Fruit fly (Drosophila melanogaster) whole organism, prepupa: Measurements from ENCODE around the gene Pyroxd1.

ENCODE experiments used
- CG10631 ChIP-seq: fragments of 200-800 bp; sonication (Bioruptor generic); optimal IDR thresholded peaks from 2 replicates; lab custom pipeline; 2016; ENCODE audit warnings: missing biosample characterization, missing genetic modification characterization
- CG11762 ChIP-seq: fragments of 200-800 bp; sonication (Bioruptor generic); optimal IDR thresholded peaks from 3 replicates; lab custom pipeline; 2016; ENCODE audit warnings: missing biosample characterization, missing genetic modification characterization; ENCODE audit not compliant: insufficient read depth
- CG11902 ChIP-seq: fragments of 200-800 bp; sonication (Bioruptor generic); optimal IDR thresholded peaks from 3 replicates; lab custom pipeline; 2016; ENCODE audit warnings: missing biosample characterization, missing genetic modification characterization
- CG15336 ChIP-seq: fragments of 200-800 bp; sonication (Bioruptor generic); IDR thresholded peaks from 2 replicates; pipeline ENCODE4 v1.3.6; 2022; ENCODE audit warnings: missing biosample characterization, missing genetic modification characterization
- CG16779 ChIP-seq: fragments of 200-800 bp; sonication (Bioruptor generic); optimal IDR thresholded peaks from 3 replicates; lab custom pipeline; 2017; ENCODE audit warnings: missing biosample characterization, mild to moderate bottlenecking, missing genetic modification characterization
- CG3032 ChIP-seq: fragments of 200-800 bp; optimal IDR thresholded peaks from 2 replicates; lab custom pipeline; 2019; ENCODE audit warnings: missing biosample characterization, mild to moderate bottlenecking, missing genetic modification characterization, moderate library complexity
- CG31627 ChIP-seq: fragments of 200-800 bp; sonication (Bioruptor generic); optimal IDR thresholded peaks from 3 replicates; lab custom pipeline; 2016; ENCODE audit warnings: missing biosample characterization, missing genetic modification characterization
- CG32006 ChIP-seq: fragments of 200-800 bp; sonication (Bioruptor generic); optimal IDR thresholded peaks from 3 replicates; lab custom pipeline; 2017; ENCODE audit warnings: missing biosample characterization, mild to moderate bottlenecking, missing genetic modification characterization
- CG6163 ChIP-seq: fragments of 200-800 bp; sonication (Bioruptor generic); IDR thresholded peaks from 3 replicates; pipeline ENCODE4 v1.3.6; 2022; ENCODE audit warnings: missing biosample characterization, missing genetic modification characterization
- CG6276 ChIP-seq: fragments of 200-800 bp; sonication (Bioruptor generic); optimal IDR thresholded peaks from 2 replicates; lab custom pipeline; 2017; ENCODE audit warnings: missing biosample characterization, mild to moderate bottlenecking, missing genetic modification characterization
- CG6792 ChIP-seq: fragments of 200-800 bp; sonication (Bioruptor generic); optimal IDR thresholded peaks from 3 replicates; lab custom pipeline; 2016; ENCODE audit warnings: missing biosample characterization, missing genetic modification characterization
- CG6808 ChIP-seq: fragments of 200-800 bp; sonication (Bioruptor generic); optimal IDR thresholded peaks from 3 replicates; lab custom pipeline; 2017; ENCODE audit warnings: missing biosample characterization, missing genetic modification characterization, mild to moderate bottlenecking, moderate library complexity, missing genetic modification reagents
- CG6854 ChIP-seq: fragments of 200-800 bp; sonication (Bioruptor generic); optimal IDR thresholded peaks from 2 replicates; lab custom pipeline; 2017; ENCODE audit warnings: missing biosample characterization, mild to moderate bottlenecking, missing genetic modification characterization
- CG7368 ChIP-seq: fragments of 200-800 bp; sonication (Bioruptor generic); optimal IDR thresholded peaks from 3 replicates; lab custom pipeline; 2016; ENCODE audit warnings: missing biosample characterization, missing genetic modification characterization
- CG8319 ChIP-seq: fragments of 200-800 bp; sonication (Bioruptor generic); optimal IDR thresholded peaks from 3 replicates; lab custom pipeline; 2016; ENCODE audit warnings: missing biosample characterization, missing genetic modification characterization
- CG8632 ChIP-seq: fragments of 200-800 bp; sonication (Bioruptor generic); optimal IDR thresholded peaks from 3 replicates; lab custom pipeline; 2016; ENCODE audit warnings: missing biosample characterization, missing genetic modification characterization
- CG9139 ChIP-seq: fragments of 200-800 bp; sonication (Bioruptor generic); optimal IDR thresholded peaks from 3 replicates; lab custom pipeline; 2017; ENCODE audit warnings: missing biosample characterization, mild to moderate bottlenecking, missing genetic modification characterization
- Eip75B ChIP-seq: fragments of 200-800 bp; sonication (Bioruptor generic); optimal IDR thresholded peaks from 3 replicates; lab custom pipeline; 2016; ENCODE audit warnings: missing biosample characterization, missing genetic modification characterization
- Eip78C ChIP-seq: fragments of 200-800 bp; sonication (Bioruptor generic); peaks from one replicate; lab custom pipeline; 2016; ENCODE audit warnings: missing biosample characterization, missing genetic modification characterization
- Eip93F ChIP-seq: fragments of 200-800 bp; sonication (Bioruptor generic); optimal IDR thresholded peaks from 2 replicates; lab custom pipeline; 2016; ENCODE audit warnings: missing biosample characterization, mild to moderate bottlenecking, missing genetic modification characterization
- Ets21C ChIP-seq: fragments of 200-800 bp; sonication (Bioruptor generic); optimal IDR thresholded peaks from 3 replicates; lab custom pipeline; 2016; ENCODE audit warnings: missing biosample characterization, missing genetic modification characterization
- Ets96B ChIP-seq: fragments of 200-800 bp; optimal IDR thresholded peaks from 2 replicates; lab custom pipeline; 2019; ENCODE audit warnings: missing biosample characterization, mild to moderate bottlenecking, missing genetic modification characterization, moderate library complexity
- Gug ChIP-seq: fragments of 200-800 bp; sonication (Bioruptor generic); IDR thresholded peaks from 2 replicates; pipeline ENCODE4 v1.3.6; 2022; ENCODE audit warnings: missing biosample characterization, missing genetic modification characterization
- Hr38 ChIP-seq: sonication (Bioruptor generic); optimal IDR thresholded peaks from 2 replicates; lab custom pipeline; 2016; ENCODE audit warnings: missing biosample characterization, missing genetic modification characterization
- Hr4 ChIP-seq: fragments of 200-800 bp; sonication (Bioruptor generic); optimal IDR thresholded peaks from 3 replicates; lab custom pipeline; 2016; ENCODE audit warnings: missing biosample characterization, missing genetic modification characterization
- Met ChIP-seq: fragments of 200-800 bp; sonication (Bioruptor generic); optimal IDR thresholded peaks from 3 replicates; lab custom pipeline; 2016; ENCODE audit warnings: missing biosample characterization, missing genetic modification characterization
- OdsH ChIP-seq: fragments of 200-800 bp; sonication (Bioruptor generic); optimal IDR thresholded peaks from 3 replicates; lab custom pipeline; 2016; ENCODE audit warnings: missing biosample characterization, missing genetic modification characterization
- Smox ChIP-seq: fragments of 200-800 bp; sonication (Bioruptor generic); optimal IDR thresholded peaks from 3 replicates; lab custom pipeline; 2016; ENCODE audit warnings: missing biosample characterization, missing genetic modification characterization
- Sox102F ChIP-seq: fragments of 200-800 bp; sonication (Bioruptor generic); optimal IDR thresholded peaks from 2 replicates; lab custom pipeline; 2016; ENCODE audit warnings: missing biosample characterization, mild to moderate bottlenecking, missing genetic modification characterization
- Sox14 ChIP-seq: fragments of 200-800 bp; sonication (Bioruptor generic); optimal IDR thresholded peaks from 3 replicates; lab custom pipeline; 2016; ENCODE audit warnings: missing biosample characterization, missing genetic modification characterization
- achi ChIP-seq: fragments of 200-800 bp; sonication (Bioruptor generic); optimal IDR thresholded peaks from 3 replicates; lab custom pipeline; 2016; ENCODE audit warnings: missing biosample characterization, missing genetic modification characterization
- acj6 ChIP-seq: fragments of 200-800 bp; sonication (Bioruptor generic); optimal IDR thresholded peaks from 3 replicates; lab custom pipeline; 2016; ENCODE audit warnings: missing biosample characterization, missing genetic modification characterization
- cyc ChIP-seq: fragments of 200-800 bp; sonication (Bioruptor generic); optimal IDR thresholded peaks from 3 replicates; lab custom pipeline; 2016; ENCODE audit warnings: missing biosample characterization, missing genetic modification characterization
- dac ChIP-seq: fragments of 200-800 bp; sonication (Bioruptor generic); optimal IDR thresholded peaks from 2 replicates; lab custom pipeline; 2017; ENCODE audit warnings: missing biosample characterization, mild to moderate bottlenecking, missing genetic modification characterization
- eg ChIP-seq: fragments of 200-800 bp; sonication (Bioruptor generic); IDR thresholded peaks from 3 replicates; pipeline ENCODE4 v1.3.6; 2022; ENCODE audit warnings: missing biosample characterization, missing genetic modification characterization
- esn ChIP-seq: fragments of 200-800 bp; sonication (Bioruptor generic); optimal IDR thresholded peaks from 2 replicates; lab custom pipeline; 2016; ENCODE audit warnings: missing biosample characterization, mild to moderate bottlenecking, missing genetic modification characterization, moderate library complexity
- fd59A ChIP-seq: fragments of 200-800 bp; sonication (Bioruptor generic); optimal IDR thresholded peaks from 2 replicates; lab custom pipeline; 2017; ENCODE audit warnings: missing biosample characterization, mild to moderate bottlenecking, missing genetic modification characterization, missing genetic modification reagents
- fkh ChIP-seq: fragments of 200-800 bp; sonication (Bioruptor generic); optimal IDR thresholded peaks from 3 replicates; lab custom pipeline; 2017; ENCODE audit warnings: missing biosample characterization, mild to moderate bottlenecking, missing genetic modification characterization, moderate library complexity
- net ChIP-seq: fragments of 200-800 bp; sonication (Bioruptor generic); optimal IDR thresholded peaks from 3 replicates; lab custom pipeline; 2016; ENCODE audit warnings: missing biosample characterization, missing genetic modification characterization
- salr ChIP-seq, 2 experiments: fragments of 200-800 bp; sonication (Bioruptor generic); optimal IDR thresholded peaks; 3 replicates each; lab custom pipeline; 2016 to 2018; ENCODE audit warnings: missing biosample characterization in 2 of 2, missing genetic modification characterization in 2 of 2, mild to moderate bottlenecking in 1 of 2
- spab ChIP-seq: fragments of 200-800 bp; sonication (Bioruptor generic); optimal IDR thresholded peaks from 2 replicates; lab custom pipeline; 2017; ENCODE audit warnings: missing biosample characterization, mild to moderate bottlenecking, missing genetic modification characterization, missing genetic modification reagents
- ss ChIP-seq, 2 experiments: fragments of 200-800 bp; sonication (Bioruptor generic); optimal IDR thresholded peaks; 2 replicates in 1 of 2; 3 replicates in 1 of 2; lab custom pipeline; 2017 to 2018; ENCODE audit warnings: mild to moderate bottlenecking in 2 of 2, missing biosample characterization in 2 of 2, missing genetic modification characterization in 2 of 2, moderate library complexity in 1 of 2
- svp ChIP-seq: fragments of 200-800 bp; sonication (Bioruptor generic); peaks from one replicate; lab custom pipeline; 2016; ENCODE audit warnings: missing biosample characterization, missing genetic modification characterization
- topi ChIP-seq: fragments of 200-800 bp; sonication (Bioruptor generic); optimal IDR thresholded peaks from 3 replicates; lab custom pipeline; 2016; ENCODE audit warnings: missing biosample characterization, missing genetic modification characterization
- vri ChIP-seq: fragments of 200-800 bp; sonication (Bioruptor generic); optimal IDR thresholded peaks from 3 replicates; lab custom pipeline; 2016; ENCODE audit warnings: missing biosample characterization, mild to moderate bottlenecking, missing genetic modification characterization

Pyroxd1 gene

DNA sequence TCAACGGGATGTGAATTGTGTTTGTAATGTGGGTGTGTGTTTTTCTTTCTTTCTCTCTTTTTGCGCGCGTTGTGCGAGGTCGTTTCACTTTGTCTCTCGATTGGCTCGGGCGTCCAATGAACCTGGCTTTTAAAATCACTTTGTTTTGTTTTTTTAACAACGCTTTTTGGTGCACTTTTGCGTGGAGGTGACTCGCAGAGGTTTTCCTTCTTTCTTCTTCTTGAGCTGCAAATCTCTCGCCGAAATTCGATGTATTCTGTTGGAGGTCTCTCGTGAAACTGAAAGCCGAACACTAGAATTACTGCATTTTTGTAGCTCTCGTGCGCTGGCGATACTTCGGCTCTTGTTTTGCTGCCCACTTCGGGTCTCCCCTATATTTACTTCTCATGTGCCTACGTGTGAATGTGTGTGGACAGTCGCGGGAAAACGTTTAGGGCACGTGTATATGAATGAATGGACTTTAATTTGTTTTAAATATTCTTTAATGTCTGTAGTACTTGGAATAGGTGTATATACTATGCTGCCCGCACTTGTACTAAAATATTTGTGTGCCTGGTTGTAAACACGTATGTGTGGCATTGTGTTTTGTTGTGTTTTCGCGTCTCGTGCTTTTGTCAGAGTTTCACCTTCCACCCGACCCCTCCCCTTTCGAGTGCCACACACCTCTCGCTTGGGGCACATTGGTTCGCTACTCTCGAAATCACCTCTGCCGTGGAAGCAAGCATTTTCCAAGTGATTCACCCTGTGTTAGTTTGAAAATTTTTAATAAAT lies 6.3 kb upstream of the Pyroxd1 start, which contains the start of gene fok (continued):
- peak; percentile 97 for TF ChIP-seq CG8632
- TF ChIP-seq ss (GFP tag; optimal IDR thresholded peaks at IDR 0.05; lab: Kevin White, UChicago) = peak; percentile 98
- peak; percentile 94 for TF ChIP-seq eg (GFP tag; lab: Robert Waterston, UW)
- no peak for TF ChIP-seq Hr38
- peak; percentile 97 for TF ChIP-seq CG3032 (tag; lab: Kevin White, UChicago)
- TF ChIP-seq CG15336 (GFP tag; lab: Robert Waterston, UW) = peak; percentile 99
- peak; percentile 96 for TF ChIP-seq Ets21C (GFP tag; lab: Kevin White, UChicago)
- peak; percentile 97 for TF ChIP-seq OdsH
- peak; percentile 96 for TF ChIP-seq CG6163 (GFP tag; lab: Robert Waterston, UW)
- peak; percentile 98 for TF ChIP-seq Smox (GFP tag; lab: Kevin White, UChicago)
- peak; percentile 97 for TF ChIP-seq CG11762 (GFP tag; lab: Kevin White, UChicago)
- peak; percentile 97 for TF ChIP-seq net (GFP tag; lab: Kevin White, UChicago)
- TF ChIP-seq Eip93F (GFP tag; lab: Kevin White, UChicago) = peak; percentile 98
- TF ChIP-seq vri = peak; percentile 98
- peak; percentile 100 for TF ChIP-seq Eip78C (GFP tag; lab: Kevin White, UChicago)
- TF ChIP-seq CG32006 (GFP tag; lab: Kevin White, UChicago) = peak; percentile 97
- peak; percentile 99 for TF ChIP-seq Sox102F (GFP tag; lab: Kevin White, UChicago)
- TF ChIP-seq CG11902 = peak; percentile 95
- peak; percentile 97 for TF ChIP-seq CG6276
- TF ChIP-seq CG6854 (GFP tag; lab: Kevin White, UChicago) = peak; percentile 96
- peak; percentile 99 for TF ChIP-seq CG6792
- TF ChIP-seq Sox14 (GFP tag; lab: Kevin White, UChicago) = peak; percentile 98
- peak; percentile 97 for TF ChIP-seq cyc (GFP tag; lab: Kevin White, UChicago)
- TF ChIP-seq fd59A = peak; percentile 96
- TF ChIP-seq svp (GFP tag; lab: Kevin White, UChicago) = peak; percentile 99
- TF ChIP-seq Hr4 (GFP tag; lab: Kevin White, UChicago) = peak; percentile 98
- peak; percentile 96 for TF ChIP-seq CG16779 (tag; lab: Kevin White, UChicago)
- peak; percentile 97 for TF ChIP-seq CG8319 (GFP tag; lab: Kevin White, UChicago)

- TF ChIP-seq acj6 (peak; percentile 92), achi (GFP tag; lab: Kevin White, UChicago) (peak; percentile 88), topi (GFP tag; lab: Kevin White, UChicago) (peak; percentile 91), Hr38 (no peak), Sox102F (GFP tag; lab: Kevin White, UChicago) (peak; percentile 93), fd59A (peak; percentile 72), Met (GFP tag; lab: Kevin White, UChicago) (peak; percentile 92), CG31627 (GFP tag; lab: Kevin White, UChicago) (peak; percentile 91), Gug (GFP tag; lab: Robert Waterston, UW) (peak; percentile 96), CG32006 (GFP tag; lab: Kevin White, UChicago) (peak; percentile 90), esn (GFP tag; lab: Kevin White, UChicago) (peak; percentile 95), svp (GFP tag; lab: Kevin White, UChicago) (peak; percentile 98), CG6808 (GFP tag; lab: Kevin White, UChicago) (peak; percentile 74), CG7368 (GFP tag; lab: Kevin White, UChicago) (peak; percentile 92), CG9139 (peak; percentile 53), spab (peak; percentile 81), CG11902 (peak; percentile 84), Eip75B (GFP tag; lab: Kevin White, UChicago) (peak; percentile 98), cyc (GFP tag; lab: Kevin White, UChicago) (peak; percentile 88), CG10631 (peak; percentile 92), CG11762 (GFP tag; lab: Kevin White, UChicago) (peak; percentile 94), Hr4 (GFP tag; lab: Kevin White, UChicago) (peak; percentile 94), Eip93F (GFP tag; lab: Kevin White, UChicago) (peak; percentile 94), CG8632 (peak; percentile 91), CG15336 (GFP tag; lab: Robert Waterston, UW) (peak; percentile 97), Ets96B (tag; lab: Kevin White, UChicago) (peak; percentile 81), fkh (GFP tag; lab: Kevin White, UChicago) (peak; percentile 98), ss (GFP tag; optimal IDR thresholded peaks at IDR 0.05; lab: Kevin White, UChicago) (peak; percentile 15 to 71), salr (GFP tag; optimal IDR thresholded peaks at IDR 0.05; lab: Kevin White, UChicago) (peak; percentile 63 to 83), dac (GFP tag; lab: Kevin White, UChicago) (peak; percentile 85)
These were observed 4.7 kb upstream of the Pyroxd1 start for dm6 chr2L:20086295-20087096.
